Worm (Caenorhabditis elegans): ENCODE results near the gene srd-40.

- TF ChIP-seq nhr-85 (tag) (no peak), unc-62 (GFP tag; optimal IDR thresholded peaks at IDR 0.05) (no peak)
Observed at ce11 chrX:12333479-12333878, 9.9 kb downstream of the srd-40 start, which contains the start of gene srd-47.
